Worm (Caenorhabditis elegans): Measurements from ENCODE around the gene dpy-7.
A peak's percentile ranks its signal among the peaks of the same experiment; 100 is the strongest.

The dpy-7 gene

DNA sequence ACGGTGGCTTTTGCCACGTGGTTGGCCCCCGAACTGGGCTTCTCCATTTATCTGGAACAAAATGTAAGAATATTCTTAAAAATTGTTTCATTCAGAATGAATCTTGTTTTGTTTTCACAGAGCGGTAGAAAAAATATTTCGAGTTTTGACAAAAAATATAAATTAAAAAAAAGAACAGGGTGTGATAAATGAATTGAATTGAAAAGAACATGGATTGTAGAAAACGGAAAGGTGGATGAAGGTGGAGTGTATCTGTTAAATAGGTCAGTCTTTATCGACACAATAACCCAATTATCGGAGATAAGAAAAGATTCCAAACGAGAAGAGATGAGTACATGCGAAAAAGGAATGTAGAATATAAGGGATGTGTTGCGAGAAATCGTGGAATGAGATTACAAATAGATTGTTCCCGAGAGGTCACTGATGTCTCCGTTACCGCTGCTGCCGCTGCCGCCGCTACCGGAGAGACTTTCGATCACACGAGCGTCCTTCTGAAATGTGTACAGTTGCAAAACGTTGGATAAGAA is at the start of gene dpy-7:
dpy-7 (minus strand) TSS at position 51 of the 527 bp plus-strand sequence.
- peak; percentile 26 for TF ChIP-seq nhr-43 (tag; optimal IDR thresholded peaks at IDR 0.05; ENCODE audit: poor library complexity, severe bottlenecking)
- peak; percentile 98 for TF ChIP-seq nhr-23 (tag; optimal IDR thresholded peaks at IDR 0.05)
- TF ChIP-seq aly-2 (tag; optimal IDR thresholded peaks at IDR 0.05): no peak

- TF ChIP-seq ama-1 (optimal IDR thresholded peaks at IDR 0.05): peak; percentile 53
- no peak for TF ChIP-seq elt-2 (tag; optimal IDR thresholded peaks at IDR 0.05)
- no peak for TF ChIP-seq tbx-2 (tag; optimal IDR thresholded peaks at IDR 0.05)
- TF ChIP-seq nhr-23 (tag; optimal IDR thresholded peaks at IDR 0.05): peak; percentile 42
- peak; percentile 32 for TF ChIP-seq ceh-28 (tag; optimal IDR thresholded peaks at IDR 0.05)
- TF ChIP-seq nhr-25 (tag; optimal IDR thresholded peaks at IDR 0.05): peak; percentile 47
Observed at ce11 chrX:7586588-7586987, 49.0 kb upstream of the dpy-7 start.

ce11 chrX:7585610-7586259 is 48.1 kb upstream of the dpy-7 start, which contains the start of gene adt-2:
adt-2 (plus strand) TSS chrX:7586209.
- TF ChIP-seq daf-12 (tag; optimal IDR thresholded peaks at IDR 0.05) (no peak), nfya-1 (tag; optimal IDR thresholded peaks at IDR 0.05; ENCODE audit: insufficient read depth) (peak; percentile 3), ZK546.5 (tag; optimal IDR thresholded peaks at IDR 0.05) (no peak), nhr-25 (tag; optimal IDR thresholded peaks at IDR 0.05) (peak; percentile 83), eor-1 (tag; optimal IDR thresholded peaks at IDR 0.05) (no peak), nhr-43 (tag; optimal IDR thresholded peaks at IDR 0.05; ENCODE audit: poor library complexity, severe bottlenecking) (peak; percentile 9), egl-27 (tag; optimal IDR thresholded peaks at IDR 0.05) (no peak), hmg-11 (tag; optimal IDR thresholded peaks at IDR 0.05) (no peak), pha-4 (tag; optimal IDR thresholded peaks at IDR 0.05) (no peak), ceh-28 (tag; optimal IDR thresholded peaks at IDR 0.05) (peak; percentile 1), elt-1 (tag; optimal IDR thresholded peaks at IDR 0.05) (no peak), mdl-1 (tag; optimal IDR thresholded peaks at IDR 0.05) (no peak), fos-1 (tag; optimal IDR thresholded peaks at IDR 0.05) (no peak), nhr-76 (tag; optimal IDR thresholded peaks at IDR 0.05) (no peak), nhr-23 (tag; optimal IDR thresholded peaks at IDR 0.05) (peak; percentile 78), ztf-11 (tag; optimal IDR thresholded peaks at IDR 0.05) (no peak)

ce11 chrX:7583930-7584329 is 46.3 kb upstream of the dpy-7 start:
- TF ChIP-seq ztf-11 (tag; optimal IDR thresholded peaks at IDR 0.05): no peak
- TF ChIP-seq pqm-1 (tag; optimal IDR thresholded peaks at IDR 0.05): no peak
- no peak for TF ChIP-seq ZK546.5 (tag; optimal IDR thresholded peaks at IDR 0.05)
- no peak for TF ChIP-seq fkh-2 (tag; optimal IDR thresholded peaks at IDR 0.05)
- no peak for TF ChIP-seq ceh-16 (tag; optimal IDR thresholded peaks at IDR 0.05)
- no peak for TF ChIP-seq fos-1 (tag; optimal IDR thresholded peaks at IDR 0.05)

DNA sequence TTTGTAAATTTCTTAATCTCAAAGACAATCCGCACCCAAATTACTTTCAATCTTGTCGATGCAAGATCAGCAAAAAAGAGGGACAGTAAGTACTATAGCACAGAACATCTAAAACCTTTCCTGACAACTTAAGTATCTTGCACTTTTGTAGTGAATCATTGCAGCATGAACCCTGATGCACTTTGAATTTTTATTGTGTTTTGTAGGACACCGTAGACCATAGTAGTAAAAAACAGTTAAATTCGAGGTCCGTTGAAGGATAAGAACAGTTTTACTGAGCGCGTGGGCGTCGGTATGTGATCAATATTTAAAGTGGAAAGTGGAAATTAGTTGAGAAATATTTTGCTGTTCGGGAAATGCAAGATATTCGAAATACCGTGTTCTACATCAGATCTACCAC is 44.6 kb upstream of the dpy-7 start:
- TF ChIP-seq mml-1 (tag; optimal IDR thresholded peaks at IDR 0.05): no peak
- no peak for TF ChIP-seq nhr-28 (tag; optimal IDR thresholded peaks at IDR 0.05)
- TF ChIP-seq ceh-28 (tag; optimal IDR thresholded peaks at IDR 0.05): no peak
- no peak for TF ChIP-seq nhr-11 (tag; optimal IDR thresholded peaks at IDR 0.05)
- no peak for TF ChIP-seq mdl-1 (tag; optimal IDR thresholded peaks at IDR 0.05)
- no peak for TF ChIP-seq snpc-4 (tag; optimal IDR thresholded peaks at IDR 0.05)
- TF ChIP-seq elt-3 (tag; optimal IDR thresholded peaks at IDR 0.05): no peak
- no peak for TF ChIP-seq nhr-25 (tag; optimal IDR thresholded peaks at IDR 0.05)

DNA sequence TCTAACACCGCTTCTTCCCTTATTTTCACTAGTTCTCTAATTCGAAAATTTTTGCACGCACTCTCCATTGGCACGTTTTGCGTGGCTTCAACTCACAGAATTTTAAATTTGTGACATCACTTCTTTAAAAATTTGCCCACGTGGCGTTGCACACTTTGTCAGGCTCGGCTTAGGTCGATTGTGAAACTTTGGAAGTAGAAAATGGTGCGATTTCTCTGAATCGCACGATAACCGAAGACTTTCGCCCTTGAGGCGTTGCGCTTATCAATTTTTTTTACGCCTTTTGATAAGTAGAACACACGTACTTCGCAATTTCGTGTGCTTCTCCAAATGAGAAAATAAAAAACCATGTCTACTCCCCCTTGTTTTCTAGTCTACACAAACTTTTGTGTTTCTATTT is 40.7 kb upstream of the dpy-7 start:
- TF ChIP-seq elt-2 (tag; optimal IDR thresholded peaks at IDR 0.05) (peak; percentile 92), nfya-1 (tag; optimal IDR thresholded peaks at IDR 0.05; ENCODE audit: insufficient read depth) (peak; percentile 25), pqm-1 (tag; optimal IDR thresholded peaks at IDR 0.05) (peak; percentile 75), mdl-1 (tag; optimal IDR thresholded peaks at IDR 0.05) (peak; percentile 46), lin-15B (tag; optimal IDR thresholded peaks at IDR 0.05) (no peak)

Measured in whole organism, L3 larva.